Worm (Caenorhabditis elegans): Measurements from ENCODE around the gene R74.8.

R74.8 gene

ce11 chrIII:4242225-4242862 is 36.3 kb downstream of the R74.8 start, which contains the start of gene F43C1.7:
Gene F43C1.7, minus strand, starts transcription at chrIII:4242575.
- no peak for TF ChIP-seq pqm-1 (tag; optimal IDR thresholded peaks at IDR 0.05)
- TF ChIP-seq unc-3 (GFP tag; conservative IDR thresholded peaks at IDR 0.05) = no peak
- TF ChIP-seq unc-3 (tag; optimal IDR thresholded peaks at IDR 0.05) = no peak

DNA sequence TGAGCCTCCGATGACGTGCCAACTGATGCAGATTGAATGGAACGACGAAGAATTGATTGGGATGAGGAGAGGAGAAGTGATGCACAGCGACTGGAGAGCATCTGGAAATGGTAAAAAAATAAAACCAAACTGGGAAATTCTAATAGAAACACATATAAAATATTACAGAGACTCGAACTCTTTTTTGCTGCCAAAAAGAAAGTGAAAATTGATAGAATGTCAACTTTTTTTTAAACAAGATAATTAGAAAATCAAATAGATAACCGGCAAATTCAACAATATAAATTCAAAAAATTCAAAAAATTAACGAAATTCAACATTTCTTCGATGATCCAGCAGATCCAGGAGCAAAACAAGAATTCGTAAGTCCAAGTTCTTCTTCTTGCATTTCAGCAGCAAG is 37.4 kb downstream of the R74.8 start, which contains the start of gene mrpl-21:
Gene mrpl-21, minus strand, starts transcription at position 101 of the 400 bp plus-strand sequence.
- TF ChIP-seq ceh-14 (tag; optimal IDR thresholded peaks at IDR 0.05) (no peak), fkh-6 (tag; optimal IDR thresholded peaks at IDR 0.05) (no peak), ceh-31 (tag; optimal IDR thresholded peaks at IDR 0.05) (no peak), ama-1 (optimal IDR thresholded peaks at IDR 0.05) (no peak)

ce11 chrIII:4244285-4244684 is 38.2 kb downstream of the R74.8 start, which contains the start of gene zhit-2:
Gene zhit-2, minus strand, starts transcription at chrIII:4244385.
- TF ChIP-seq eyg-1 (tag; optimal IDR thresholded peaks at IDR 0.05) = no peak
- no peak for TF ChIP-seq pha-2 (tag; optimal IDR thresholded peaks at IDR 0.05)

DNA sequence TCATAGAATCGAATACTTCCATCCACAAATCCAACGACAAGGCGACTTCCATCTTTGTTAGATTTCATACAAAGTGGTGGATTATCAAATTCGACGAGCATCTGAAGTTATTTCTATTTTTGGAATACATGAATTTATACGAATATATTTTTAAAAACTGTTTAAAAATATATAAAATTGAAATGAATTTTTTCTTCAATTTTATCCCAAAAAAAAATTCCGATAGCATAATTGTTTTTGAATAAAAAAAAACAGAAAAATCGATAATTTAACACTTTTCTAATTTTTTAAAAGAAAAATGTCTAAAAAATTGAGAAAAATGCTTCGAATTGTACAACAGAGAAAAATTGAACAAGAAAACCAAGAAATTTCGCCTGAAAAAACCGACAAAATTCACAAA is 41.5 kb downstream of the R74.8 start, which contains the start of gene Y44F5A.1:
Gene Y44F5A.1, minus strand, starts transcription at position 101 of the 400 bp plus-strand sequence.
- no peak for TF ChIP-seq hlh-30 (tag; optimal IDR thresholded peaks at IDR 0.05; ENCODE audit: insufficient read depth)
- TF ChIP-seq nfya-1 (tag; optimal IDR thresholded peaks at IDR 0.05) = no peak
- TF ChIP-seq ceh-14 (tag; optimal IDR thresholded peaks at IDR 0.05) = no peak
- TF ChIP-seq F13H6.1 (tag; optimal IDR thresholded peaks at IDR 0.05) = no peak
